Worm (Caenorhabditis elegans): ENCODE results near the gene bus-8B.

- TF ChIP-seq sdz-38 (tag; optimal IDR thresholded peaks at IDR 0.05) (no peak), lin-35 (GFP tag; optimal IDR thresholded peaks at IDR 0.05) (no peak), ama-1 (optimal IDR thresholded peaks at IDR 0.05) (no peak), ama-1 (GFP tag; optimal IDR thresholded peaks at IDR 0.05) (no peak), T07F8.4 (tag; optimal IDR thresholded peaks at IDR 0.05) (no peak), ztf-28 (GFP tag; IDR thresholded peaks at IDR 0.05) (no peak), snpc-4 (GFP tag; optimal IDR thresholded peaks at IDR 0.05) (no peak), snpc-4 (tag; optimal IDR thresholded peaks at IDR 0.05) (no peak), egl-18 (GFP tag; IDR thresholded peaks at IDR 0.05) (no peak), Y79H2A.3 (GFP tag; conservative IDR thresholded peaks at IDR 0.05) (no peak)
Measured at ce11 chrX:5522769-5523601, 29.9 kb downstream of the bus-8B start, which contains the start of gene mboa-3.

Data from whole organism, young adult.